Worm (Caenorhabditis elegans) whole organism, L4 larva: ENCODE results near the gene isy-1.
A peak's percentile ranks its signal among the peaks of the same experiment; 100 is the strongest.

ENCODE experiments used
- D1046.2 ChIP-seq: fragments of 200-800 bp; sonication (Bioruptor generic); IDR thresholded peaks from 2 replicates; pipeline ENCODE4 v1.3.6; 2022; ENCODE audit warnings: missing genetic modification characterization, missing compliant biosample characterization
- F37D6.2 ChIP-seq: sonication (generic microtip); optimal IDR thresholded peaks from 2 replicates; lab custom pipeline; 2016; ENCODE audit warnings: mild to moderate bottlenecking, missing genetic modification characterization, missing compliant biosample characterization
- F44E2.7 ChIP-seq: fragments of 200-800 bp; sonication (Bioruptor generic); IDR thresholded peaks from 2 replicates; pipeline ENCODE4 v2.1.2; 2022; ENCODE audit warnings: missing genetic modification characterization, missing compliant biosample characterization
- Y105C5A.15 ChIP-seq: fragments of 200-800 bp; sonication (Bioruptor generic); IDR thresholded peaks from 2 replicates; pipeline ENCODE4 v1.3.6; 2022; ENCODE audit warnings: missing genetic modification characterization, missing compliant biosample characterization
- Y5F2A.4 ChIP-seq: fragments of 200-800 bp; sonication (Bioruptor generic); optimal IDR thresholded peaks from 2 replicates; lab custom pipeline; 2018; ENCODE audit warnings: mild to moderate bottlenecking, missing genetic modification characterization, missing compliant biosample characterization
- ZK337.2 ChIP-seq: fragments of 200-800 bp; sonication (Bioruptor generic); IDR thresholded peaks from 2 replicates; pipeline ENCODE4 v1.3.6; 2022; ENCODE audit warnings: missing genetic modification reagents, missing genetic modification characterization, missing compliant biosample characterization
- ZK546.5 ChIP-seq, 2 experiments: sonication (generic microtip); optimal IDR thresholded peaks; 2 replicates each; lab custom pipeline; 2017; ENCODE audit warnings: missing biosample characterization in 2 of 2, missing genetic modification characterization in 2 of 2
- aha-1 ChIP-seq: fragments of 150-350 bp; peaks from one replicate; lab custom pipeline; 2014; ENCODE audit warnings: missing biosample characterization, missing genetic modification characterization
- aly-2 ChIP-seq: sonication (generic microtip); optimal IDR thresholded peaks from 2 replicates; lab custom pipeline; 2018; ENCODE audit warnings: missing biosample characterization, missing genetic modification characterization
- arid-1 ChIP-seq: fragments of 200-800 bp; sonication (Bioruptor generic); conservative IDR thresholded peaks from 2 replicates; pipeline ENCODE4 v1.3.6; 2022; ENCODE audit warnings: missing genetic modification reagents, missing genetic modification characterization, missing compliant biosample characterization
- attf-4 ChIP-seq: sonication (generic microtip); optimal IDR thresholded peaks from 3 replicates; lab custom pipeline; 2017; ENCODE audit warnings: missing biosample characterization, missing genetic modification characterization
- ceh-28 ChIP-seq: fragments of 150-350 bp; optimal IDR thresholded peaks from 2 replicates; lab custom pipeline; 2014; ENCODE audit warnings: missing biosample characterization, missing genetic modification reagents, missing genetic modification characterization
- ceh-32 ChIP-seq: sonication (generic microtip); optimal IDR thresholded peaks from 2 replicates; lab custom pipeline; 2016; ENCODE audit warnings: mild to moderate bottlenecking, missing genetic modification characterization, missing compliant biosample characterization; ENCODE audit not compliant: poor library complexity
- ceh-44 ChIP-seq: fragments of 200-800 bp; sonication (Bioruptor generic); IDR thresholded peaks from 2 replicates; pipeline ENCODE4 v1.3.6; 2022; ENCODE audit warnings: missing genetic modification reagents, missing genetic modification characterization, missing compliant biosample characterization
- ceh-82 ChIP-seq: sonication (generic microtip); optimal IDR thresholded peaks from 2 replicates; lab custom pipeline; 2017; ENCODE audit warnings: missing biosample characterization, missing genetic modification characterization
- ces-1 ChIP-seq: fragments of 150-350 bp; sonication (generic microtip); optimal IDR thresholded peaks from 4 replicates; lab custom pipeline; 2014; ENCODE audit warnings: missing biosample characterization, missing genetic modification reagents, missing genetic modification characterization
- daf-16 ChIP-seq, 3 experiments: sonication (generic microtip); optimal IDR thresholded peaks; 2 replicates each; lab custom pipeline; 2016 to 2017; ENCODE audit warnings: missing genetic modification characterization in 3 of 3, missing genetic modification reagents in 3 of 3, mild to moderate bottlenecking in 2 of 3, missing compliant biosample characterization in 2 of 3, missing biosample characterization in 1 of 3, moderate library complexity in 1 of 3
- dmd-6 ChIP-seq: fragments of 200-800 bp; sonication (Bioruptor generic); IDR thresholded peaks from 2 replicates; pipeline ENCODE4 v1.3.6; 2022; ENCODE audit warnings: missing genetic modification reagents, missing genetic modification characterization, missing compliant biosample characterization
- dmd-8 ChIP-seq: fragments of 200-800 bp; sonication (Bioruptor generic); IDR thresholded peaks from 2 replicates; pipeline ENCODE4 v1.3.6; 2022; ENCODE audit warnings: missing genetic modification characterization, missing compliant biosample characterization
- duxl-1 ChIP-seq: sonication (generic microtip); optimal IDR thresholded peaks from 2 replicates; lab custom pipeline; 2016; ENCODE audit warnings: mild to moderate bottlenecking, missing genetic modification characterization, moderate library complexity, missing compliant biosample characterization; ENCODE audit not compliant: poor library complexity
- dve-1 ChIP-seq: sonication (generic microtip); optimal IDR thresholded peaks from 2 replicates; lab custom pipeline; 2017; ENCODE audit warnings: antibody characterized with exemption, mild to moderate bottlenecking, missing genetic modification characterization, missing compliant biosample characterization; ENCODE audit not compliant: insufficient read depth
- egl-27 ChIP-seq: sonication (generic microtip); optimal IDR thresholded peaks from 3 replicates; lab custom pipeline; 2017; ENCODE audit warnings: missing biosample characterization, missing genetic modification reagents, missing genetic modification characterization
- fkh-10 ChIP-seq: fragments of 150-350 bp; optimal IDR thresholded peaks from 2 replicates; lab custom pipeline; 2014; ENCODE audit warnings: missing biosample characterization, missing genetic modification reagents, missing genetic modification characterization
- gei-8 ChIP-seq: fragments of 200-800 bp; sonication (Bioruptor generic); optimal IDR thresholded peaks from 2 replicates; lab custom pipeline; 2018; ENCODE audit warnings: mild to moderate bottlenecking, missing genetic modification characterization, missing compliant biosample characterization
- hif-1 ChIP-seq, 2 experiments: sonication (generic microtip); optimal IDR thresholded peaks; 2 replicates each; lab custom pipeline; 2016 to 2017; ENCODE audit warnings: missing compliant biosample characterization in 2 of 2, missing genetic modification characterization in 2 of 2, missing genetic modification reagents in 2 of 2, missing genotype in 2 of 2, mild to moderate bottlenecking in 1 of 2
- hlh-30 ChIP-seq: sonication (generic microtip); optimal IDR thresholded peaks from 2 replicates; lab custom pipeline; 2017; ENCODE audit warnings: antibody characterized with exemption, mild to moderate bottlenecking, missing genetic modification characterization, missing compliant biosample characterization; ENCODE audit not compliant: insufficient read depth
- jun-1 ChIP-seq: fragments of 150-350 bp; optimal IDR thresholded peaks from 2 replicates; lab custom pipeline; 2014; ENCODE audit warnings: missing biosample characterization, missing genetic modification reagents, missing genetic modification characterization
- lin-1 ChIP-seq: fragments of 200-800 bp; sonication (Bioruptor generic); IDR thresholded peaks from 2 replicates; pipeline ENCODE4 v1.3.6; 2022; ENCODE audit warnings: missing genetic modification reagents, missing genetic modification characterization, missing compliant biosample characterization
- lin-29 ChIP-seq: fragments of 200-800 bp; sonication (Bioruptor generic); IDR thresholded peaks from 2 replicates; pipeline ENCODE4 v1.3.6; 2022; ENCODE audit warnings: missing genetic modification reagents, missing genetic modification characterization, missing compliant biosample characterization
- lir-3 ChIP-seq: sonication (generic microtip); optimal IDR thresholded peaks from 2 replicates; lab custom pipeline; 2016; ENCODE audit warnings: mild to moderate bottlenecking, missing genetic modification characterization, missing compliant biosample characterization
- madf-5 ChIP-seq, 2 experiments: fragments of 200-800 bp; sonication (Bioruptor generic); IDR thresholded peaks; 2 replicates each; pipeline ENCODE4 v1.3.6; 2022; ENCODE audit warnings: missing compliant biosample characterization in 2 of 2, missing genetic modification characterization in 2 of 2
- madf-9 ChIP-seq: fragments of 200-800 bp; sonication (Bioruptor generic); conservative IDR thresholded peaks from 2 replicates; pipeline ENCODE4 v1.3.6; 2022; ENCODE audit warnings: missing genetic modification reagents, missing genetic modification characterization, missing compliant biosample characterization
- mdl-1 ChIP-seq, 2 experiments: fragments of 150-350 bp in 1 of 2; sonication (generic microtip) in 1 of 2; optimal IDR thresholded peaks; 2 replicates each; lab custom pipeline; 2014 to 2017; ENCODE audit warnings: missing biosample characterization in 2 of 2, missing genetic modification characterization in 2 of 2
- mep-1 ChIP-seq: fragments of 150-350 bp; sonication (generic microtip); optimal IDR thresholded peaks from 3 replicates; lab custom pipeline; 2014; ENCODE audit warnings: missing biosample characterization, missing genetic modification characterization
- mxl-3 ChIP-seq: fragments of 200-800 bp; sonication (Bioruptor generic); optimal IDR thresholded peaks from 2 replicates; lab custom pipeline; 2018; ENCODE audit warnings: mild to moderate bottlenecking, missing genetic modification characterization, missing compliant biosample characterization
- nhr-11 ChIP-seq: fragments of 150-350 bp; optimal IDR thresholded peaks from 2 replicates; lab custom pipeline; 2014; ENCODE audit warnings: missing biosample characterization, missing genetic modification characterization
- nhr-237 ChIP-seq: sonication (generic microtip); optimal IDR thresholded peaks from 2 replicates; lab custom pipeline; 2017; ENCODE audit warnings: missing biosample characterization, missing genetic modification characterization
- nhr-41 ChIP-seq: fragments of 200-800 bp; sonication (Bioruptor generic); IDR thresholded peaks from 2 replicates; pipeline ENCODE4 v1.3.6; 2022; ENCODE audit warnings: missing genetic modification reagents, missing genetic modification characterization, missing compliant biosample characterization
- nhr-76 ChIP-seq: fragments of 150-350 bp; optimal IDR thresholded peaks from 2 replicates; lab custom pipeline; 2014; ENCODE audit warnings: missing biosample characterization, missing genetic modification characterization
- php-3 ChIP-seq: fragments of 200-800 bp; sonication (Bioruptor generic); IDR thresholded peaks from 2 replicates; pipeline ENCODE4 v1.3.6; 2022; ENCODE audit warnings: missing genetic modification reagents, missing genetic modification characterization, missing compliant biosample characterization
- pqm-1 ChIP-seq: sonication (generic microtip); optimal IDR thresholded peaks from 2 replicates; lab custom pipeline; 2017; ENCODE audit warnings: missing biosample characterization, missing genetic modification characterization
- rbr-2 ChIP-seq: sonication (generic microtip); optimal IDR thresholded peaks from 2 replicates; lab custom pipeline; 2016; ENCODE audit warnings: missing genotype, missing genetic modification characterization, missing compliant biosample characterization
- saeg-2 ChIP-seq: fragments of 200-800 bp; sonication (Bioruptor generic); IDR thresholded peaks from 2 replicates; pipeline ENCODE4 v1.3.6; 2022; ENCODE audit warnings: missing genetic modification reagents, missing genetic modification characterization, missing compliant biosample characterization
- sdz-12 ChIP-seq: fragments of 200-800 bp; sonication (Bioruptor generic); optimal IDR thresholded peaks from 2 replicates; lab custom pipeline; 2018; ENCODE audit warnings: mild to moderate bottlenecking, missing genetic modification characterization, missing compliant biosample characterization
- snpc-4 ChIP-seq: fragments of 150-350 bp; optimal IDR thresholded peaks from 2 replicates; lab custom pipeline; 2014; ENCODE audit warnings: missing biosample characterization, missing genetic modification characterization
- spr-1 ChIP-seq: sonication (generic microtip); optimal IDR thresholded peaks from 2 replicates; lab custom pipeline; 2016; ENCODE audit warnings: mild to moderate bottlenecking, missing genetic modification characterization, missing compliant biosample characterization
- tag-97 ChIP-seq: fragments of 200-800 bp; sonication (Bioruptor generic); IDR thresholded peaks from 2 replicates; pipeline ENCODE4 v1.3.6; 2022; ENCODE audit warnings: missing genetic modification characterization, missing compliant biosample characterization
- unc-130 ChIP-seq: sonication (generic microtip); optimal IDR thresholded peaks from 2 replicates; lab custom pipeline; 2016; ENCODE audit warnings: missing genetic modification reagents, missing genetic modification characterization, missing compliant biosample characterization
- vab-7 ChIP-seq: fragments of 200-800 bp; sonication (Bioruptor generic); IDR thresholded peaks from 2 replicates; pipeline ENCODE4 v1.3.6; 2022; ENCODE audit warnings: missing genetic modification reagents, missing genetic modification characterization, missing compliant biosample characterization
- zag-1 ChIP-seq: fragments of 150-350 bp; optimal IDR thresholded peaks from 2 replicates; lab custom pipeline; 2014; ENCODE audit warnings: missing biosample characterization, missing genetic modification characterization

isy-1 gene

ce11 chrV:10951655-10952278 lies 48.7 kb downstream of the isy-1 start, which contains the start of gene F17C11.4:
F17C11.4 (plus strand) TSS chrV:10951860.
- peak in 1 of 2 experiments; percentile 76 for TF ChIP-seq daf-16 (GFP tag; optimal IDR thresholded peaks at IDR 0.05; lab: Kevin White, UChicago)
- TF ChIP-seq daf-16 (tag; optimal IDR thresholded peaks at IDR 0.05; lab: Kevin White, UChicago), result peak; percentile 80
- no peak for TF ChIP-seq egl-27 (tag; lab: Kevin White, UChicago)
- TF ChIP-seq dve-1 (tag; lab: Kevin White, UChicago), result peak; percentile 74
- TF ChIP-seq tag-97, result no peak
- peak in 1 of 2 experiments; percentile 87 for TF ChIP-seq mdl-1 (tag; optimal IDR thresholded peaks at IDR 0.05; lab: Kevin White, UChicago)
- no peak for TF ChIP-seq duxl-1 (tag; lab: Kevin White, UChicago)
- TF ChIP-seq Y105C5A.15, result no peak
- peak; percentile 59 for TF ChIP-seq mxl-3 (GFP tag; lab: Kevin White, UChicago)
- no peak for TF ChIP-seq ceh-82
- no peak for TF ChIP-seq lin-29 (GFP tag; lab: Robert Waterston, UW)
- peak; percentile 39; the same call in 1 of the 2 replicates for TF ChIP-seq saeg-2 (GFP tag; lab: Robert Waterston, UW)
- peak; percentile 44; the same call in 1 of the 2 replicates for TF ChIP-seq lin-1
- no peak for TF ChIP-seq F44E2.7 (GFP tag; lab: Robert Waterston, UW)
- peak; percentile 52 for TF ChIP-seq ceh-32 (tag; lab: Kevin White, UChicago)
- TF ChIP-seq zag-1, result no peak
- TF ChIP-seq madf-5 (GFP tag; IDR thresholded peaks at IDR 0.05; lab: Robert Waterston, UW), result no peak
- no peak for TF ChIP-seq Y5F2A.4 (GFP tag; lab: Kevin White, UChicago)
- no peak for TF ChIP-seq ZK546.5 (tag; optimal IDR thresholded peaks at IDR 0.05; lab: Kevin White, UChicago)
- TF ChIP-seq spr-1 (tag; lab: Kevin White, UChicago), result peak; percentile 10
- no peak for TF ChIP-seq unc-130 (GFP tag; lab: Kevin White, UChicago)
- peak; percentile 40 for TF ChIP-seq rbr-2 (tag; lab: Kevin White, UChicago)
- no peak for TF ChIP-seq vab-7 (GFP tag; lab: Robert Waterston, UW)
- no peak for TF ChIP-seq arid-1 (GFP tag; lab: Robert Waterston, UW)
- TF ChIP-seq pqm-1, result no peak
- TF ChIP-seq nhr-76 (tag; lab: Kevin White, UChicago), result peak; percentile 62
- TF ChIP-seq ceh-28 (tag; lab: Kevin White, UChicago), result no peak
- TF ChIP-seq dmd-6 (GFP tag; lab: Robert Waterston, UW), result peak; percentile 89
- TF ChIP-seq lir-3 (tag; lab: Kevin White, UChicago), result no peak
- TF ChIP-seq F37D6.2 (tag; lab: Kevin White, UChicago), result no peak
- TF ChIP-seq snpc-4, result no peak
- peak; percentile 62; the same call in 1 of the 2 replicates for TF ChIP-seq php-3 (GFP tag; lab: Robert Waterston, UW)
- TF ChIP-seq aly-2 (tag; lab: Kevin White, UChicago), result no peak
- TF ChIP-seq dmd-8, result no peak
- TF ChIP-seq D1046.2 (GFP tag; lab: Robert Waterston, UW), result 0 out of 2 replicates have a peak, but pooled peaks have one; percentile 12
- TF ChIP-seq sdz-12 (GFP tag; lab: Kevin White, UChicago), result no peak
- peak; percentile 87 for TF ChIP-seq nhr-11
- no peak for TF ChIP-seq madf-9 (GFP tag; lab: Robert Waterston, UW)
- TF ChIP-seq fkh-10 (GFP tag; lab: Kevin White, UChicago), result peak; percentile 69
- TF ChIP-seq nhr-41 (GFP tag; lab: Robert Waterston, UW), result no peak
- TF ChIP-seq hlh-30 (tag; lab: Kevin White, UChicago), result peak; percentile 96
- TF ChIP-seq ceh-44, result no peak
- TF ChIP-seq ZK337.2, result no peak
- no peak for TF ChIP-seq nhr-237 (tag; lab: Kevin White, UChicago)
- TF ChIP-seq ces-1 (GFP tag; lab: Kevin White, UChicago), result no peak
- TF ChIP-seq gei-8 (GFP tag; lab: Kevin White, UChicago), result no peak
- TF ChIP-seq hif-1 (tag; optimal IDR thresholded peaks at IDR 0.05; lab: Kevin White, UChicago), result peak; percentile 41 to 74
- no peak for TF ChIP-seq jun-1
- peak; percentile 72 for TF ChIP-seq mep-1 (tag; lab: Kevin White, UChicago)
- TF ChIP-seq aha-1 (tag; lab: Kevin White, UChicago), result peak; percentile 99
- no peak for TF ChIP-seq attf-4 (tag; lab: Kevin White, UChicago)
